Worm (Caenorhabditis elegans) whole organism, L3 larva: ENCODE data around the gene C39B5.5.

ENCODE experiments used
- ama-1 ChIP-seq: fragments of 150-350 bp; optimal IDR thresholded peaks from 2 replicates; lab custom pipeline; 2018
- ceh-16 ChIP-seq: sonication (generic microtip); optimal IDR thresholded peaks from 2 replicates; lab custom pipeline; 2017; ENCODE audit warnings: missing biosample characterization, missing genetic modification characterization
- ceh-82 ChIP-seq: fragments of 150-350 bp; optimal IDR thresholded peaks from 2 replicates; lab custom pipeline; 2014; ENCODE audit warnings: missing biosample characterization, missing genetic modification characterization
- egl-27 ChIP-seq: sonication (generic microtip); optimal IDR thresholded peaks from 4 replicates; lab custom pipeline; 2017; ENCODE audit warnings: missing biosample characterization, missing genetic modification reagents, missing genetic modification characterization
- fos-1 ChIP-seq: fragments of 150-350 bp; optimal IDR thresholded peaks from 2 replicates; lab custom pipeline; 2014; ENCODE audit warnings: missing biosample characterization, missing genetic modification characterization
- lin-39 ChIP-seq: fragments of 150-350 bp; optimal IDR thresholded peaks from 2 replicates; lab custom pipeline; 2018; ENCODE audit warnings: missing biosample characterization, missing genetic modification reagents, missing genetic modification characterization
- nhr-11 ChIP-seq: fragments of 150-350 bp; optimal IDR thresholded peaks from 2 replicates; lab custom pipeline; 2014; ENCODE audit warnings: missing biosample characterization, missing genetic modification characterization
- nhr-25 ChIP-seq: sonication (generic microtip); optimal IDR thresholded peaks from 2 replicates; lab custom pipeline; 2017; ENCODE audit warnings: missing biosample characterization, missing genetic modification characterization
- nhr-28 ChIP-seq: fragments of 150-350 bp; optimal IDR thresholded peaks from 2 replicates; lab custom pipeline; 2014; ENCODE audit warnings: missing biosample characterization, missing genetic modification characterization
- nhr-67 ChIP-seq: fragments of 150-350 bp; optimal IDR thresholded peaks from 2 replicates; lab custom pipeline; 2014; ENCODE audit warnings: missing biosample characterization, missing genetic modification characterization
- nhr-76 ChIP-seq: fragments of 150-350 bp; sonication (generic microtip); optimal IDR thresholded peaks from 5 replicates; lab custom pipeline; 2014; ENCODE audit warnings: missing biosample characterization, missing genetic modification characterization
- skn-1 ChIP-seq: fragments of 150-350 bp; optimal IDR thresholded peaks from 2 replicates; lab custom pipeline; 2014; ENCODE audit warnings: missing biosample characterization, missing genetic modification characterization

DNA sequence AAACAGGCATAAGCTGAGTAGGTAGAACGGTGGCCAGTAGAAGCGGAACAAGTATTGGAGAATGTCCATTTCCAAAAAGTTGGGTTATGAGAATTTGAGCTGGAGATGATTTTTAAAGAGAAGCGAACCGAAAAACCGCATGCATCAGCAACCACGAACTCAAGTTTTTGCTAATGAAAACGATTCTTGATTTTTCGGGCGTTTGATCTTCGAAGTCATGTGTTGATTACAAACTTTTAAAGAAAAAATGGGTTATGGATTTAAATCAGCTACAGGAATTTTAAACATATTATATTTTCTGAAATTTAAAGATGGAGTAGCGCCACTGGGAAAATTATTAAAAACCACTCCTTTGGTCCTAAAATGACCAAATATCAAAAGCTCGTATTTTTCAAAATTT lies 16.0 kb downstream of the C39B5.5 start, which contains the start of gene srd-65:
- TF ChIP-seq lin-39 (tag; lab: Kevin White, UChicago) = no peak
- TF ChIP-seq ceh-16 (tag; lab: Kevin White, UChicago) = no peak
- TF ChIP-seq nhr-11 (tag; lab: Kevin White, UChicago) = no peak
- no peak for TF ChIP-seq fos-1 (tag; lab: Kevin White, UChicago)
- no peak for TF ChIP-seq nhr-67 (tag; lab: Kevin White, UChicago)
- TF ChIP-seq ama-1 (lab: Kevin White, UChicago) = no peak
- no peak for TF ChIP-seq egl-27 (tag; lab: Kevin White, UChicago)
- TF ChIP-seq nhr-25 (tag; lab: Kevin White, UChicago) = no peak
- TF ChIP-seq ceh-82 = no peak
- no peak for TF ChIP-seq nhr-76 (tag; lab: Kevin White, UChicago)
- no peak for TF ChIP-seq skn-1 (tag; lab: Kevin White, UChicago)
- TF ChIP-seq nhr-28 (tag; lab: Kevin White, UChicago) = no peak
